Worm (Caenorhabditis elegans) whole organism, midembryonic: ENCODE data around the gene gcs-1.

ENCODE experiments used
- T22C8.4 ChIP-seq: fragments of 200-800 bp; sonication (Bioruptor generic); IDR thresholded peaks from 2 replicates; pipeline ENCODE4 v1.3.6; 2022; ENCODE audit warnings: missing genetic modification characterization, missing compliant biosample characterization
- cog-1 ChIP-seq: sonication (generic microtip); optimal IDR thresholded peaks from 2 replicates; lab custom pipeline; 2016; ENCODE audit warnings: missing genetic modification characterization, missing compliant biosample characterization
- flt-1 ChIP-seq: fragments of 200-800 bp; sonication (Bioruptor generic); IDR thresholded peaks from 2 replicates; pipeline ENCODE4 v1.3.6; 2022; ENCODE audit warnings: missing genetic modification characterization, missing compliant biosample characterization
- klf-2 ChIP-seq: fragments of 200-800 bp; sonication (Bioruptor generic); conservative IDR thresholded peaks from 2 replicates; pipeline ENCODE4 v1.3.6; 2022; ENCODE audit warnings: missing genetic modification reagents, missing genetic modification characterization, missing compliant biosample characterization
- med-1 ChIP-seq: sonication (generic microtip); optimal IDR thresholded peaks from 2 replicates; lab custom pipeline; 2017; ENCODE audit warnings: missing genetic modification characterization, mild to moderate bottlenecking, missing compliant biosample characterization, antibody characterized with exemption, missing genetic modification reagents; ENCODE audit not compliant: insufficient read depth
- ref-1 ChIP-seq: fragments of 200-800 bp; sonication (Bioruptor generic); conservative IDR thresholded peaks from 2 replicates; pipeline ENCODE4 v1.3.6; 2022; ENCODE audit warnings: missing genetic modification reagents, missing genetic modification characterization, missing compliant biosample characterization
- tab-1 ChIP-seq: fragments of 200-800 bp; sonication (Bioruptor generic); IDR thresholded peaks from 2 replicates; pipeline ENCODE4 v1.3.6; 2022; ENCODE audit warnings: missing genetic modification characterization, missing compliant biosample characterization
- ztf-23 ChIP-seq: fragments of 200-800 bp; sonication (Bioruptor generic); IDR thresholded peaks from 2 replicates; pipeline ENCODE4 v1.3.6; 2022; ENCODE audit warnings: missing genetic modification reagents, missing genetic modification characterization, missing compliant biosample characterization
- ztf-29 ChIP-seq: fragments of 200-800 bp; sonication (Bioruptor generic); IDR thresholded peaks from 2 replicates; pipeline ENCODE4 v1.3.6; 2022; ENCODE audit warnings: missing genetic modification reagents, missing genetic modification characterization, missing compliant biosample characterization

The gcs-1 gene

ce11 chrII:9038201-9038600 is at the start of gene gcs-1:
Gene gcs-1, minus strand, starts transcription at chrII:9038301.
- TF ChIP-seq med-1 (GFP tag; lab: Kevin White, UChicago) = no peak
- TF ChIP-seq ztf-29 = no peak
- TF ChIP-seq ztf-23 (GFP tag; lab: Robert Waterston, UW) = no peak
- no peak for TF ChIP-seq tab-1 (GFP tag; lab: Robert Waterston, UW)
- no peak for TF ChIP-seq klf-2 (GFP tag; lab: Robert Waterston, UW)
- TF ChIP-seq ref-1 (GFP tag; lab: Robert Waterston, UW) = no peak
- no peak for TF ChIP-seq cog-1 (tag; lab: Kevin White, UChicago)

ce11 chrII:9086308-9086707 is 48.2 kb upstream of the gcs-1 start, which contains the start of gene hlh-3:
Gene hlh-3, plus strand, starts transcription at chrII:9086608.
- TF ChIP-seq ztf-23 (GFP tag; lab: Robert Waterston, UW) (no peak), ref-1 (GFP tag; lab: Robert Waterston, UW) (no peak), klf-2 (GFP tag; lab: Robert Waterston, UW) (no peak), tab-1 (GFP tag; lab: Robert Waterston, UW) (no peak), T22C8.4 (no peak), ztf-29 (no peak), flt-1 (GFP tag; lab: Robert Waterston, UW) (no peak), cog-1 (tag; lab: Kevin White, UChicago) (no peak)

ce11 chrII:9083093-9083492 is 45.0 kb upstream of the gcs-1 start, which contains the start of gene sysm-1:
Gene sysm-1, minus strand, starts transcription at chrII:9083193.
- no peak for TF ChIP-seq ztf-29
- TF ChIP-seq ref-1 (GFP tag; lab: Robert Waterston, UW) = no peak
- no peak for TF ChIP-seq ztf-23 (GFP tag; lab: Robert Waterston, UW)
- TF ChIP-seq flt-1 (GFP tag; lab: Robert Waterston, UW) = no peak
- TF ChIP-seq tab-1 (GFP tag; lab: Robert Waterston, UW) = no peak
- no peak for TF ChIP-seq T22C8.4
- TF ChIP-seq med-1 (GFP tag; lab: Kevin White, UChicago) = no peak
- TF ChIP-seq cog-1 (tag; lab: Kevin White, UChicago) = no peak
- TF ChIP-seq klf-2 (GFP tag; lab: Robert Waterston, UW) = no peak

ce11 chrII:9078351-9078750 is 40.2 kb upstream of the gcs-1 start:
- TF ChIP-seq klf-2 (GFP tag; lab: Robert Waterston, UW) (no peak), ztf-29 (no peak), ref-1 (GFP tag; lab: Robert Waterston, UW) (no peak), ztf-23 (GFP tag; lab: Robert Waterston, UW) (no peak), cog-1 (tag; lab: Kevin White, UChicago) (no peak), flt-1 (GFP tag; lab: Robert Waterston, UW) (no peak), tab-1 (GFP tag; lab: Robert Waterston, UW) (no peak), med-1 (GFP tag; lab: Kevin White, UChicago) (no peak), T22C8.4 (no peak)

ce11 chrII:9076098-9076879 is 38.2 kb upstream of the gcs-1 start:
- TF ChIP-seq tab-1 (GFP tag; lab: Robert Waterston, UW) (no peak), klf-2 (GFP tag; lab: Robert Waterston, UW) (no peak), ztf-29 (no peak), med-1 (GFP tag; lab: Kevin White, UChicago) (no peak), flt-1 (GFP tag; lab: Robert Waterston, UW) (no peak), ref-1 (GFP tag; lab: Robert Waterston, UW) (no peak), cog-1 (tag; lab: Kevin White, UChicago) (no peak)

- TF ChIP-seq ref-1 (GFP tag; lab: Robert Waterston, UW) (no peak), T22C8.4 (no peak), ztf-29 (no peak), tab-1 (GFP tag; lab: Robert Waterston, UW) (no peak), med-1 (GFP tag; lab: Kevin White, UChicago) (no peak), flt-1 (GFP tag; lab: Robert Waterston, UW) (no peak)
Observed at ce11 chrII:9074492-9074891, 36.4 kb upstream of the gcs-1 start.

ce11 chrII:9072769-9073168 is 34.7 kb upstream of the gcs-1 start:
- TF ChIP-seq cog-1 (tag; lab: Kevin White, UChicago) (no peak), tab-1 (GFP tag; lab: Robert Waterston, UW) (no peak), klf-2 (GFP tag; lab: Robert Waterston, UW) (no peak), flt-1 (GFP tag; lab: Robert Waterston, UW) (no peak), T22C8.4 (no peak), med-1 (GFP tag; lab: Kevin White, UChicago) (no peak), ztf-23 (GFP tag; lab: Robert Waterston, UW) (no peak), ztf-29 (no peak), ref-1 (GFP tag; lab: Robert Waterston, UW) (no peak)

ce11 chrII:9070740-9071139 is 32.6 kb upstream of the gcs-1 start, which contains the start of gene T24B8.4:
Gene T24B8.4, minus strand, starts transcription at chrII:9070840.
- TF ChIP-seq ztf-23 (GFP tag; lab: Robert Waterston, UW) (no peak), med-1 (GFP tag; lab: Kevin White, UChicago) (no peak), cog-1 (tag; lab: Kevin White, UChicago) (no peak), T22C8.4 (no peak)

- TF ChIP-seq tab-1 (GFP tag; lab: Robert Waterston, UW) (no peak), ztf-29 (no peak), flt-1 (GFP tag; lab: Robert Waterston, UW) (no peak), klf-2 (GFP tag; lab: Robert Waterston, UW) (no peak)
Observed at ce11 chrII:9069836-9070235, 31.7 kb upstream of the gcs-1 start.
